Worm (Caenorhabditis elegans) whole organism, L1 larva: ENCODE results near the gene fbxa-154.

Source experiments
- C16A3.4 ChIP-seq: fragments of 150-350 bp; optimal IDR thresholded peaks from 2 replicates; lab custom pipeline; 2014; ENCODE audit warnings: missing biosample characterization, missing genetic modification characterization
- elt-3 ChIP-seq, 6 experiments: fragments of 150-350 bp in 1 of 6; sonication (generic microtip); optimal IDR thresholded peaks; 2 replicates each; lab custom pipeline; 2017 to 2018; ENCODE audit warnings: missing biosample characterization in 6 of 6, missing genetic modification characterization in 6 of 6, inconsistent platforms in 1 of 6
- snpc-4 ChIP-seq: fragments of 150-350 bp; optimal IDR thresholded peaks from 2 replicates; lab custom pipeline; 2014; ENCODE audit warnings: missing biosample characterization, missing genetic modification characterization
- unc-130 ChIP-seq: fragments of 150-350 bp; optimal IDR thresholded peaks from 2 replicates; lab custom pipeline; 2017; ENCODE audit warnings: missing biosample characterization, missing genetic modification characterization, inconsistent platforms
- ztf-11 ChIP-seq, 2 experiments: sonication (generic microtip); optimal IDR thresholded peaks; 2 replicates each; lab custom pipeline; 2016 to 2017; ENCODE audit warnings: missing genetic modification characterization in 2 of 2, missing biosample characterization in 1 of 2, missing compliant biosample characterization in 1 of 2

DNA sequence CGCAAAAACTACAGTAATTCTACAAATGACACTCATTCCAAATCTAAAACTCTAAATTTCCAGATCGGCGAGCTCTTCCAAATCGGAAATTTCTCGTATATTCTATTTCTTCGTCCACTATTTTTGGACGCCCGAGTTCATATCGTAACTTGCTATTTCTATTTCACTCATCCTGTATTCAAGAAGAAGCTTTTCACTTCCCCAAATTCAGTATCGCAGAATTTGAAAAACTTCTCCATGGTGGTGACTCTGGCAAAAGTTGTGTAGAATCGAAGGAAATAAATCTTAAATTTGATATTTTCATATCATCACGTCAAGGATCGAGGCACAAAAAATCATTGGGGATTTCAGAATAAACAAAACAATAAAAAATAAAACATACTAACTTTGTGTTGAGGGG lies 47.2 kb upstream of the fbxa-154 start:
- TF ChIP-seq snpc-4: no peak
- no peak for TF ChIP-seq C16A3.4
- no peak for TF ChIP-seq elt-3 (tag; optimal IDR thresholded peaks at IDR 0.05; lab: Kevin White, UChicago)
- no peak for TF ChIP-seq unc-130
- no peak for TF ChIP-seq ztf-11 (tag; optimal IDR thresholded peaks at IDR 0.05; lab: Kevin White, UChicago)
